Fruit fly (Drosophila melanogaster): ENCODE data around the gene CG14969.

DNA sequence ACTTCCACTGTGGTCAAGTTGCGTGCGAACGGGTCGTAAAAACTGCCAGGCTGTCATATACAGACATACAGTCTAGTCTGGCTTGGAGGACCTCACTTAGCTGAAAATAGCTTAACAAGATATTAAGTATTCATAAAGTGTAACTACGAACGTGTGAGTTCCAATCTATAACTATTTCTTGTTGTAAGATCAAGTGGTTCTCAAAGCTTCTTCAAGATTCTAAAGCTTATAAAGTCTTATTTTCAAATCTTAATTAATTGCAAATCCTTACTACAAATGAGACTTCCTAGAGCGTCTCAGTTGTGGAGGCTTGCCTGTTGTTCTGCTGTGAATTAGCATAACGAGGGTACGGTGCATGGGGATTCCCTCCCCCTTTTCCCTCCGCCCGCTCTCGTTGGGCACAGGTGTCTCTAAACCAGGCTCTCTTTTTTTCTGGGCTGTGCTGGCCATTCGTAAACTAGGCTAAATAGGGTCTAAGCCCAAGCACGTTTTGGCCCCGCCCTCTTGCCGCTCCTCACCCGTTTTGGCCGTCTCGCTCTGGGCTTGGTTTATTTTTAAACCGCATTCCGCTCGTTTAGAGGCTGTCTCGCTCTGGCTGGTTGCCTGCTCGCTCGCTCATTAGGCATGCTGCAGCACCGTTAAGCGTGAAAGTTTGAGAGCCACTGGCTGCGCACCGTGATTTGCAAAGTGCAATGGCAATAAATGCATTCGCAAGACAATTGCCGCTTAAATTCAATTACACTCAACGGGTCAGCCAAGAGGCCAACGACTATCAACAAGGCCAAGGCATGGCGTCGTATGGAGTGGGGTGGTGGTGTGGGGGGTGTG, 3.5 kb upstream of the CG14969 start:
- TF ChIP-seq CG8478 (optimal IDR thresholded peaks at IDR 0.05) (no peak), psq (optimal IDR thresholded peaks at IDR 0.05) (no peak), Dll (optimal IDR thresholded peaks at IDR 0.05) (no peak)
